Worm (Caenorhabditis elegans) whole organism, L4 larva: ENCODE measurements around the gene W06G6.10.

Source experiments
- F26F4.8 ChIP-seq: fragments of 200-800 bp; sonication (Bioruptor generic); conservative IDR thresholded peaks from 2 replicates; pipeline ENCODE4 v1.3.6; 2022; ENCODE audit warnings: missing genetic modification characterization, missing compliant biosample characterization
- F49E8.2 ChIP-seq: sonication (generic microtip); optimal IDR thresholded peaks from 2 replicates; lab custom pipeline; 2016; ENCODE audit warnings: missing compliant biosample characterization, mild to moderate bottlenecking, missing genetic modification characterization, borderline replicate concordance
- R02D3.7 ChIP-seq: fragments of 150-350 bp; sonication (generic microtip); optimal IDR thresholded peaks from 3 replicates; lab custom pipeline; 2014; ENCODE audit warnings: missing biosample characterization, missing genetic modification characterization
- Y105C5A.15 ChIP-seq: fragments of 200-800 bp; sonication (Bioruptor generic); IDR thresholded peaks from 2 replicates; pipeline ENCODE4 v1.3.6; 2022; ENCODE audit warnings: missing genetic modification characterization, missing compliant biosample characterization
- Y5F2A.4 ChIP-seq: fragments of 200-800 bp; sonication (Bioruptor generic); optimal IDR thresholded peaks from 2 replicates; lab custom pipeline; 2018; ENCODE audit warnings: mild to moderate bottlenecking, missing genetic modification characterization, missing compliant biosample characterization
- attf-4 ChIP-seq: sonication (generic microtip); optimal IDR thresholded peaks from 3 replicates; lab custom pipeline; 2017; ENCODE audit warnings: missing biosample characterization, missing genetic modification characterization
- ceh-44 ChIP-seq: fragments of 200-800 bp; sonication (Bioruptor generic); IDR thresholded peaks from 2 replicates; pipeline ENCODE4 v1.3.6; 2022; ENCODE audit warnings: missing genetic modification reagents, missing genetic modification characterization, missing compliant biosample characterization
- ces-1 ChIP-seq: fragments of 150-350 bp; sonication (generic microtip); optimal IDR thresholded peaks from 4 replicates; lab custom pipeline; 2014; ENCODE audit warnings: missing biosample characterization, missing genetic modification reagents, missing genetic modification characterization
- ctbp-1 ChIP-seq: fragments of 200-800 bp; sonication (Bioruptor generic); IDR thresholded peaks from 2 replicates; pipeline ENCODE4 v1.3.6; 2022; ENCODE audit warnings: missing genetic modification reagents, missing genetic modification characterization, missing compliant biosample characterization
- daf-16 ChIP-seq, 3 experiments: sonication (generic microtip); optimal IDR thresholded peaks; 2 replicates each; lab custom pipeline; 2016 to 2017; ENCODE audit warnings: missing genetic modification characterization in 3 of 3, missing genetic modification reagents in 3 of 3, mild to moderate bottlenecking in 2 of 3, missing compliant biosample characterization in 2 of 3, missing biosample characterization in 1 of 3, moderate library complexity in 1 of 3
- daf-19 ChIP-seq: fragments of 200-800 bp; sonication (Bioruptor generic); conservative IDR thresholded peaks from 2 replicates; pipeline ENCODE4 v1.3.6; 2022; ENCODE audit warnings: missing genetic modification characterization, missing compliant biosample characterization
- daf-8 ChIP-seq: fragments of 200-800 bp; sonication (Bioruptor generic); IDR thresholded peaks from 2 replicates; pipeline ENCODE4 v1.3.6; 2022; ENCODE audit warnings: missing genetic modification characterization, missing compliant biosample characterization
- dmd-6 ChIP-seq: fragments of 200-800 bp; sonication (Bioruptor generic); IDR thresholded peaks from 2 replicates; pipeline ENCODE4 v1.3.6; 2022; ENCODE audit warnings: missing genetic modification reagents, missing genetic modification characterization, missing compliant biosample characterization
- dmd-9 ChIP-seq: fragments of 200-800 bp; sonication (Bioruptor generic); IDR thresholded peaks from 2 replicates; pipeline ENCODE4 v1.3.6; 2022; ENCODE audit warnings: missing genetic modification reagents, missing genetic modification characterization, missing compliant biosample characterization
- dpl-1 ChIP-seq: fragments of 150-350 bp; optimal IDR thresholded peaks from 2 replicates; lab custom pipeline; 2014; ENCODE audit warnings: missing biosample characterization, missing genetic modification reagents, missing genetic modification characterization
- dve-1 ChIP-seq: sonication (generic microtip); optimal IDR thresholded peaks from 2 replicates; lab custom pipeline; 2017; ENCODE audit warnings: antibody characterized with exemption, mild to moderate bottlenecking, missing genetic modification characterization, missing compliant biosample characterization; ENCODE audit not compliant: insufficient read depth
- fkh-10 ChIP-seq: fragments of 150-350 bp; optimal IDR thresholded peaks from 2 replicates; lab custom pipeline; 2014; ENCODE audit warnings: missing biosample characterization, missing genetic modification reagents, missing genetic modification characterization
- gei-8 ChIP-seq: fragments of 200-800 bp; sonication (Bioruptor generic); optimal IDR thresholded peaks from 2 replicates; lab custom pipeline; 2018; ENCODE audit warnings: mild to moderate bottlenecking, missing genetic modification characterization, missing compliant biosample characterization
- hif-1 ChIP-seq, 2 experiments: sonication (generic microtip); optimal IDR thresholded peaks; 2 replicates each; lab custom pipeline; 2016 to 2017; ENCODE audit warnings: missing compliant biosample characterization in 2 of 2, missing genetic modification characterization in 2 of 2, missing genetic modification reagents in 2 of 2, missing genotype in 2 of 2, mild to moderate bottlenecking in 1 of 2
- hlh-11 ChIP-seq: fragments of 200-800 bp; sonication (Bioruptor generic); optimal IDR thresholded peaks from 2 replicates; lab custom pipeline; 2018; ENCODE audit warnings: mild to moderate bottlenecking, missing genetic modification characterization, missing compliant biosample characterization
- lin-15B ChIP-seq: fragments of 150-350 bp; sonication (generic microtip); optimal IDR thresholded peaks from 3 replicates; lab custom pipeline; 2014; ENCODE audit warnings: missing biosample characterization, missing genetic modification characterization
- lin-39 ChIP-seq: fragments of 150-350 bp; optimal IDR thresholded peaks from 2 replicates; lab custom pipeline; 2014; ENCODE audit warnings: missing biosample characterization, missing genetic modification reagents, missing genetic modification characterization
- lsy-2 ChIP-seq, 2 experiments: fragments of 150-350 bp in 1 of 2; sonication (generic microtip) in 1 of 2; optimal IDR thresholded peaks; 2 replicates each; lab custom pipeline; 2014 to 2017; ENCODE audit warnings: missing biosample characterization in 2 of 2, missing genetic modification characterization in 2 of 2
- mes-2 ChIP-seq: sonication (generic microtip); optimal IDR thresholded peaks from 2 replicates; lab custom pipeline; 2016; ENCODE audit warnings: missing genotype, mild to moderate bottlenecking, missing genetic modification characterization, missing compliant biosample characterization; ENCODE audit not compliant: poor library complexity, severe bottlenecking
- mxl-2 ChIP-seq: fragments of 200-800 bp; sonication (Bioruptor generic); conservative IDR thresholded peaks from 2 replicates; pipeline ENCODE4 v1.3.6; 2022; ENCODE audit warnings: missing genetic modification reagents, missing genetic modification characterization, missing compliant biosample characterization
- nhr-11 ChIP-seq: fragments of 150-350 bp; optimal IDR thresholded peaks from 2 replicates; lab custom pipeline; 2014; ENCODE audit warnings: missing biosample characterization, missing genetic modification characterization
- nhr-237 ChIP-seq: sonication (generic microtip); optimal IDR thresholded peaks from 2 replicates; lab custom pipeline; 2017; ENCODE audit warnings: missing biosample characterization, missing genetic modification characterization
- nhr-28 ChIP-seq: fragments of 150-350 bp; optimal IDR thresholded peaks from 2 replicates; lab custom pipeline; 2014; ENCODE audit warnings: missing biosample characterization, missing genetic modification characterization
- nhr-41 ChIP-seq: fragments of 200-800 bp; sonication (Bioruptor generic); IDR thresholded peaks from 2 replicates; pipeline ENCODE4 v1.3.6; 2022; ENCODE audit warnings: missing genetic modification reagents, missing genetic modification characterization, missing compliant biosample characterization
- nhr-42 ChIP-seq: fragments of 200-800 bp; sonication (Bioruptor generic); IDR thresholded peaks from 2 replicates; pipeline ENCODE4 v1.3.6; 2022; ENCODE audit warnings: missing genetic modification characterization, missing compliant biosample characterization
- pha-4 ChIP-seq, 2 experiments: fragments of 150-350 bp in 1 of 2; fragments of 200-800 bp in 1 of 2; sonication (Bioruptor generic) in 1 of 2; IDR thresholded peaks in 1 of 2; optimal IDR thresholded peaks in 1 of 2; 2 replicates each; pipeline versions ENCODE4 v1.3.6 to Lab custom; 2014 to 2022; ENCODE audit warnings: missing genetic modification characterization in 2 of 2, missing genetic modification reagents in 2 of 2, missing biosample characterization in 1 of 2, missing compliant biosample characterization in 1 of 2
- php-3 ChIP-seq: fragments of 200-800 bp; sonication (Bioruptor generic); IDR thresholded peaks from 2 replicates; pipeline ENCODE4 v1.3.6; 2022; ENCODE audit warnings: missing genetic modification reagents, missing genetic modification characterization, missing compliant biosample characterization
- pqm-1 ChIP-seq: sonication (generic microtip); optimal IDR thresholded peaks from 2 replicates; lab custom pipeline; 2017; ENCODE audit warnings: missing biosample characterization, missing genetic modification characterization
- rbr-2 ChIP-seq: sonication (generic microtip); optimal IDR thresholded peaks from 2 replicates; lab custom pipeline; 2016; ENCODE audit warnings: missing genotype, missing genetic modification characterization, missing compliant biosample characterization
- set-16 ChIP-seq: fragments of 200-800 bp; sonication (Bioruptor generic); IDR thresholded peaks from 2 replicates; pipeline ENCODE4 v1.3.6; 2022; ENCODE audit warnings: missing genetic modification reagents, missing genetic modification characterization, missing compliant biosample characterization
- snpc-1.2 ChIP-seq: fragments of 200-800 bp; sonication (Bioruptor generic); IDR thresholded peaks from 2 replicates; pipeline ENCODE4 v1.3.6; 2022; ENCODE audit warnings: missing genetic modification reagents, missing genetic modification characterization, missing compliant biosample characterization
- unc-130 ChIP-seq: sonication (generic microtip); optimal IDR thresholded peaks from 2 replicates; lab custom pipeline; 2016; ENCODE audit warnings: missing genetic modification reagents, missing genetic modification characterization, missing compliant biosample characterization
- zfp-2 ChIP-seq: sonication (generic microtip); optimal IDR thresholded peaks from 2 replicates; lab custom pipeline; 2016; ENCODE audit warnings: mild to moderate bottlenecking, missing genetic modification characterization, missing compliant biosample characterization

Gene W06G6.10

ce11 chrV:16610094-16610493 is 36.9 kb downstream of the W06G6.10 start (continued):
- TF ChIP-seq dve-1 (tag; lab: Kevin White, UChicago), result peak; percentile 28
- no peak for TF ChIP-seq fkh-10 (GFP tag; lab: Kevin White, UChicago)
- no peak for TF ChIP-seq mes-2 (tag; lab: Kevin White, UChicago)
- no peak for TF ChIP-seq pha-4 (GFP tag; IDR thresholded peaks at IDR 0.05; lab: Robert Waterston, UW)
- no peak for TF ChIP-seq pha-4 (tag; optimal IDR thresholded peaks at IDR 0.05; lab: Kevin White, UChicago)
- no peak for TF ChIP-seq dmd-9 (GFP tag; lab: Robert Waterston, UW)
- no peak for TF ChIP-seq dpl-1 (GFP tag; lab: Kevin White, UChicago)
- TF ChIP-seq R02D3.7 (tag; lab: Kevin White, UChicago), result no peak
- TF ChIP-seq nhr-11 (tag; lab: Kevin White, UChicago), result no peak
- no peak for TF ChIP-seq hif-1 (tag; optimal IDR thresholded peaks at IDR 0.05; lab: Kevin White, UChicago)
- TF ChIP-seq F49E8.2 (tag; lab: Kevin White, UChicago), result no peak
- no peak for TF ChIP-seq ctbp-1 (GFP tag; lab: Robert Waterston, UW)
- no peak for TF ChIP-seq daf-8 (GFP tag; lab: Robert Waterston, UW)
- TF ChIP-seq gei-8, result no peak
- no peak for TF ChIP-seq daf-19 (GFP tag; lab: Robert Waterston, UW)
- no peak for TF ChIP-seq mxl-2 (GFP tag; lab: Robert Waterston, UW)
- no peak for TF ChIP-seq nhr-41 (GFP tag; lab: Robert Waterston, UW)
- no peak for TF ChIP-seq Y5F2A.4 (GFP tag; lab: Kevin White, UChicago)
- TF ChIP-seq ceh-44 (GFP tag; lab: Robert Waterston, UW), result no peak
- no peak for TF ChIP-seq daf-16 (GFP tag; optimal IDR thresholded peaks at IDR 0.05; lab: Kevin White, UChicago)
- peak; percentile 93 for TF ChIP-seq daf-16 (tag; optimal IDR thresholded peaks at IDR 0.05; lab: Kevin White, UChicago)
- no peak for TF ChIP-seq zfp-2
- no peak for TF ChIP-seq nhr-42
- no peak for TF ChIP-seq attf-4
- no peak for TF ChIP-seq Y105C5A.15 (GFP tag; lab: Robert Waterston, UW)
- TF ChIP-seq unc-130 (GFP tag; lab: Kevin White, UChicago), result no peak
- peak; percentile 82 for TF ChIP-seq pqm-1 (tag; lab: Kevin White, UChicago)
- TF ChIP-seq lsy-2 (tag; optimal IDR thresholded peaks at IDR 0.05; lab: Kevin White, UChicago), result no peak
- no peak for TF ChIP-seq nhr-237 (tag; lab: Kevin White, UChicago)
- TF ChIP-seq lin-39, result no peak
- peak; percentile 82 for TF ChIP-seq nhr-28 (tag; lab: Kevin White, UChicago)
- TF ChIP-seq F26F4.8, result no peak
- TF ChIP-seq, all 104 proteins: peak for 7

ce11 chrV:16608478-16608877 is 38.5 kb downstream of the W06G6.10 start:
- TF ChIP-seq pha-4 (GFP tag; IDR thresholded peaks at IDR 0.05; lab: Robert Waterston, UW) (no peak), pha-4 (tag; optimal IDR thresholded peaks at IDR 0.05; lab: Kevin White, UChicago) (no peak), snpc-1.2 (GFP tag; lab: Robert Waterston, UW) (no peak), daf-16 (GFP tag; optimal IDR thresholded peaks at IDR 0.05; lab: Kevin White, UChicago) (no peak), daf-16 (tag; optimal IDR thresholded peaks at IDR 0.05; lab: Kevin White, UChicago) (peak; percentile 12), nhr-28 (tag; lab: Kevin White, UChicago) (peak; percentile 65), dve-1 (tag; lab: Kevin White, UChicago) (peak; percentile 8), lin-15B (tag; lab: Kevin White, UChicago) (no peak)

- TF ChIP-seq ces-1 (no peak), daf-16 (GFP tag; optimal IDR thresholded peaks at IDR 0.05; lab: Kevin White, UChicago) (no peak), daf-16 (tag; optimal IDR thresholded peaks at IDR 0.05; lab: Kevin White, UChicago) (peak; percentile 4)
These were observed 40.7 kb downstream of the W06G6.10 start, which contains the start of gene Y32B12C.1 for ce11 chrV:16606313-16606712. Y32B12C.1 (plus strand) TSS chrV:16606613.

ce11 chrV:16605463-16605862 is 41.5 kb downstream of the W06G6.10 start:
- peak; percentile 67 for TF ChIP-seq php-3
- TF ChIP-seq dve-1 (tag; lab: Kevin White, UChicago), result peak; percentile 33
- no peak for TF ChIP-seq rbr-2
- peak; percentile 51 for TF ChIP-seq pqm-1 (tag; lab: Kevin White, UChicago)
- TF ChIP-seq daf-16 (GFP tag; optimal IDR thresholded peaks at IDR 0.05; lab: Kevin White, UChicago), result no peak
- TF ChIP-seq daf-16 (tag; optimal IDR thresholded peaks at IDR 0.05; lab: Kevin White, UChicago), result peak; percentile 43
- no peak for TF ChIP-seq set-16 (GFP tag; lab: Robert Waterston, UW)
- peak; percentile 44 for TF ChIP-seq hlh-11 (tag; lab: Kevin White, UChicago)
- peak; percentile 66 for TF ChIP-seq dmd-6 (GFP tag; lab: Robert Waterston, UW)
